Fruit fly (Drosophila melanogaster): Measurements from ENCODE around the gene tefu.

The tefu gene

DNA sequence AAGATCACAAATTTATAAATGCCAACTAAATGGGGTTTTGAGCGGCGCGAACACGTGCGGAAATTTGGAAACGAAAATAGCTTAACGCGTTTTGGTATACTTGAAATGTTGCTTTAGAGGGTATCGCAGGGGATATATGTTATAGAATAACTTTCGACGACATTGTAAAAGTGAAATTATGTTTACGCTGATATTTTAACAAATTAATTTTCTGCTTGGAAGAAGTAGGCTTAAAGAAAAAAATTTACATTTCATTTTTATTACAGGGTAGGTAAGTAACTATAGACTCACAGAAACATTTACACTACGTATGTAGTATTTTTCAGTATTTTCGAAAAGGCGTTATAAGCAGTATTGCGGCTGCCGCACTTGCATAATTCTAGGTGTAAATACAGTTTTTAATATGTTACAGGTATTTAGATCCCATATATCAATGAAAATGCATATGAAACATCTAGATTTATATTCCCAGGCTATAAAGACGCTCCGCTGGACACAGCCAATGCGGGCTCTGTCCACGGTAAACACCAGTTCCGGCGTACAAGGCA lies 12.6 kb downstream of the tefu start, which contains the start of the genes Art3 and mRpS10 (continued):
- peak; percentile 100 for TF ChIP-seq CG12391 (tag; optimal IDR thresholded peaks at IDR 0.05)
- peak; percentile 95 for TF ChIP-seq grn (GFP tag; optimal IDR thresholded peaks at IDR 0.05)
- no peak for TF ChIP-seq ato (GFP tag; IDR thresholded peaks at IDR 0.05; ENCODE audit: partially characterized antibody)
- peak; percentile 99 for TF ChIP-seq kah (GFP tag; optimal IDR thresholded peaks at IDR 0.05)
- TF ChIP-seq ac (GFP tag; optimal IDR thresholded peaks at IDR 0.05), result peak; percentile 100
- TF ChIP-seq nom (GFP tag; optimal IDR thresholded peaks at IDR 0.05), result peak; percentile 99
- peak; percentile 100 for TF ChIP-seq CG18599 (GFP tag; optimal IDR thresholded peaks at IDR 0.05)
- peak; percentile 94 for TF ChIP-seq CG14965 (GFP tag; optimal IDR thresholded peaks at IDR 0.05; ENCODE audit: borderline replicate concordance)
- TF ChIP-seq Vsx1 (GFP tag; optimal IDR thresholded peaks at IDR 0.05), result peak; percentile 99
- TF ChIP-seq Max (GFP tag; optimal IDR thresholded peaks at IDR 0.05), result peak; percentile 100
- peak; percentile 100 for TF ChIP-seq CG3847 (GFP tag; IDR thresholded peaks at IDR 0.05)
- TF ChIP-seq CG7372 (GFP tag; IDR thresholded peaks at IDR 0.05), result peak; percentile 100
- peak; percentile 96 for TF ChIP-seq CG10274 (GFP tag; optimal IDR thresholded peaks at IDR 0.05)
- TF ChIP-seq seq (GFP tag; IDR thresholded peaks at IDR 0.05), result peak; percentile 100
- TF ChIP-seq org-1 (GFP tag; optimal IDR thresholded peaks at IDR 0.05), result peak; percentile 100
- TF ChIP-seq Hr51 (GFP tag; optimal IDR thresholded peaks at IDR 0.05), result peak; percentile 100
- peak; percentile 100 for TF ChIP-seq CG16863 (GFP tag; optimal IDR thresholded peaks at IDR 0.05)
- TF ChIP-seq dm (GFP tag; optimal IDR thresholded peaks at IDR 0.05), result peak; percentile 100
- no peak for TF ChIP-seq lov (optimal IDR thresholded peaks at IDR 0.05)
- TF ChIP-seq lov (GFP tag; IDR thresholded peaks at IDR 0.05), result peak; percentile 100
- TF ChIP-seq Myb (GFP tag; optimal IDR thresholded peaks at IDR 0.05), result peak; percentile 96
- TF ChIP-seq Jarid2 (GFP tag; optimal IDR thresholded peaks at IDR 0.05), result no peak
- peak; percentile 100 for TF ChIP-seq CG4854 (GFP tag; optimal IDR thresholded peaks at IDR 0.05)
- TF ChIP-seq CG33557 (GFP tag; optimal IDR thresholded peaks at IDR 0.05), result peak; percentile 100
- peak; percentile 100 for TF ChIP-seq CG4617 (GFP tag; optimal IDR thresholded peaks at IDR 0.05; ENCODE audit: borderline replicate concordance)
- TF ChIP-seq CG34376 (GFP tag; optimal IDR thresholded peaks at IDR 0.05), result peak; percentile 100
- peak; percentile 100 for TF ChIP-seq Bteb2 (GFP tag; optimal IDR thresholded peaks at IDR 0.05)
- peak; percentile 100 for TF ChIP-seq CG11398 (GFP tag; optimal IDR thresholded peaks at IDR 0.05)
- TF ChIP-seq cato (GFP tag; optimal IDR thresholded peaks at IDR 0.05; ENCODE audit: borderline replicate concordance), result peak; percentile 100
- TF ChIP-seq maf-S (GFP tag; optimal IDR thresholded peaks at IDR 0.05), result peak; percentile 100
- TF ChIP-seq CG2129 (GFP tag; IDR thresholded peaks at IDR 0.05; ENCODE audit: partially characterized antibody), result no peak
- no peak for TF ChIP-seq pita (GFP tag; optimal IDR thresholded peaks at IDR 0.05)
- peak; percentile 100 for TF ChIP-seq CG17359 (tag; optimal IDR thresholded peaks at IDR 0.05)
- TF ChIP-seq CG13123 (GFP tag; optimal IDR thresholded peaks at IDR 0.05), result peak; percentile 100
- peak; percentile 99 for TF ChIP-seq dan (GFP tag; IDR thresholded peaks at IDR 0.05)
- TF ChIP-seq CG3995 (GFP tag; optimal IDR thresholded peaks at IDR 0.05), result peak; percentile 91
- TF ChIP-seq Sin3A (optimal IDR thresholded peaks at IDR 0.05), result peak; percentile 20
- TF ChIP-seq CG7963 (GFP tag; IDR thresholded peaks at IDR 0.05; ENCODE audit: partially characterized antibody), result no peak
- TF ChIP-seq CG1647 (GFP tag; optimal IDR thresholded peaks at IDR 0.05), result peak; percentile 100
- peak; percentile 100 for TF ChIP-seq bab2 (GFP tag; optimal IDR thresholded peaks at IDR 0.05)
- TF ChIP-seq Usf (GFP tag; optimal IDR thresholded peaks at IDR 0.05), result peak; percentile 100
- peak; percentile 96 for TF ChIP-seq E2f2 (GFP tag; IDR thresholded peaks at IDR 0.05)
- peak; percentile 100 for TF ChIP-seq kay (GFP tag; optimal IDR thresholded peaks at IDR 0.05)
- peak; percentile 100 for TF ChIP-seq CG8089 (GFP tag; optimal IDR thresholded peaks at IDR 0.05)
- TF ChIP-seq H15 (GFP tag; IDR thresholded peaks at IDR 0.05), result peak; percentile 100
- peak; percentile 99 for TF ChIP-seq CG11504 (tag; optimal IDR thresholded peaks at IDR 0.05)
- peak; percentile 100 for TF ChIP-seq CG1792 (GFP tag; optimal IDR thresholded peaks at IDR 0.05)
- TF ChIP-seq CG33213 (GFP tag; optimal IDR thresholded peaks at IDR 0.05), result peak; percentile 100
- peak; percentile 100 for TF ChIP-seq al (GFP tag; IDR thresholded peaks at IDR 0.05)
- peak; percentile 100 for TF ChIP-seq wor (GFP tag; IDR thresholded peaks at IDR 0.05)

Data from whole organism, embryonic.